Worm (Caenorhabditis elegans) whole organism, L4/young adult: ENCODE measurements around the gene K09C6.8.

Source experiments
- W03F9.2 ChIP-seq: fragments of 150-350 bp; optimal IDR thresholded peaks from 2 replicates; lab custom pipeline; 2014; ENCODE audit warnings: missing biosample characterization, missing genetic modification characterization
- dao-5 ChIP-seq: sonication (generic microtip); optimal IDR thresholded peaks from 2 replicates; lab custom pipeline; 2016; ENCODE audit warnings: missing genotype, missing genetic modification characterization, moderate library complexity, missing compliant biosample characterization
- him-1 ChIP-seq: sonication (generic microtip); optimal IDR thresholded peaks from 2 replicates; lab custom pipeline; 2016; ENCODE audit warnings: missing genotype, missing genetic modification reagents, missing genetic modification characterization, missing compliant biosample characterization

- no peak for TF ChIP-seq him-1 (tag; lab: Kevin White, UChicago)
- TF ChIP-seq dao-5 = no peak
- TF ChIP-seq W03F9.2 (tag; lab: Kevin White, UChicago) = no peak
Observed at ce11 chrV:878567-878966, 35.5 kb upstream of the K09C6.8 start, which contains the start of gene T02B11.8.
